Worm (Caenorhabditis elegans) whole organism, young adult: ENCODE measurements around the gene Y61B8A.6.

ENCODE experiments used
- B0019.2 ChIP-seq: fragments of 200-800 bp; sonication (Bioruptor generic); conservative IDR thresholded peaks from 2 replicates; pipeline ENCODE4 v1.3.6; 2022; ENCODE audit warnings: missing genetic modification reagents, missing genetic modification characterization, missing compliant biosample characterization
- F37B4.10 ChIP-seq: fragments of 200-800 bp; sonication (Bioruptor generic); IDR thresholded peaks from 2 replicates; pipeline ENCODE4 v1.3.6; 2022; ENCODE audit warnings: missing genetic modification characterization, missing compliant biosample characterization
- F39B2.1 ChIP-seq: fragments of 200-800 bp; sonication (Bioruptor generic); IDR thresholded peaks from 2 replicates; pipeline ENCODE4 v1.3.6; 2022; ENCODE audit warnings: missing genetic modification reagents, missing genetic modification characterization, missing compliant biosample characterization
- F52B5.7 ChIP-seq: sonication (generic microtip); optimal IDR thresholded peaks from 2 replicates; lab custom pipeline; 2016; ENCODE audit warnings: mild to moderate bottlenecking, missing genetic modification characterization, missing compliant biosample characterization
- F55B11.4 ChIP-seq: sonication (generic microtip); optimal IDR thresholded peaks from 2 replicates; lab custom pipeline; 2016; ENCODE audit warnings: missing compliant biosample characterization, missing genetic modification characterization, borderline replicate concordance; ENCODE audit not compliant: insufficient read depth
- Y53F4B.3 ChIP-seq: fragments of 200-800 bp; sonication (Bioruptor generic); IDR thresholded peaks from 2 replicates; pipeline ENCODE4 v1.3.6; 2022; ENCODE audit warnings: missing genetic modification reagents, missing genetic modification characterization, missing compliant biosample characterization
- Y79H2A.3 ChIP-seq: fragments of 200-800 bp; sonication (Bioruptor generic); conservative IDR thresholded peaks from 2 replicates; pipeline ENCODE4 v1.3.6; 2022; ENCODE audit warnings: missing genetic modification reagents, missing genetic modification characterization, missing compliant biosample characterization
- akir-1 ChIP-seq: fragments of 200-800 bp; sonication (Bioruptor generic); optimal IDR thresholded peaks from 2 replicates; lab custom pipeline; 2018; ENCODE audit warnings: mild to moderate bottlenecking, missing genetic modification characterization, moderate library complexity, missing compliant biosample characterization
- aptf-2 ChIP-seq: fragments of 200-800 bp; sonication (Bioruptor generic); conservative IDR thresholded peaks from 2 replicates; pipeline ENCODE4 v1.3.6; 2022; ENCODE audit warnings: missing genetic modification reagents, missing genetic modification characterization, missing compliant biosample characterization
- atf-7 ChIP-seq: sonication (generic microtip); optimal IDR thresholded peaks from 2 replicates; lab custom pipeline; 2017; ENCODE audit warnings: mild to moderate bottlenecking, missing genetic modification characterization, missing compliant biosample characterization
- athp-1 ChIP-seq: sonication (generic microtip); optimal IDR thresholded peaks from 2 replicates; lab custom pipeline; 2017; ENCODE audit warnings: mild to moderate bottlenecking, missing genetic modification characterization, missing compliant biosample characterization
- cebp-1 ChIP-seq, 2 experiments: fragments of 200-800 bp in 1 of 2; sonication (Bioruptor generic) in 1 of 2; sonication (generic microtip) in 1 of 2; IDR thresholded peaks in 1 of 2; optimal IDR thresholded peaks in 1 of 2; 2 replicates each; pipeline versions ENCODE4 v1.3.6 to Lab custom; 2017 to 2022; ENCODE audit warnings: missing compliant biosample characterization in 2 of 2, missing genetic modification characterization in 2 of 2, mild to moderate bottlenecking in 1 of 2, missing genetic modification reagents in 1 of 2, moderate library complexity in 1 of 2
- cebp-2 ChIP-seq: fragments of 200-800 bp; sonication (Bioruptor generic); IDR thresholded peaks from 2 replicates; pipeline ENCODE4 v1.3.6; 2022; ENCODE audit warnings: missing genetic modification characterization, missing compliant biosample characterization
- efl-1 ChIP-seq: fragments of 150-350 bp; optimal IDR thresholded peaks from 2 replicates; lab custom pipeline; 2014; ENCODE audit warnings: missing biosample characterization, missing genetic modification reagents, missing genetic modification characterization
- egrh-3 ChIP-seq: fragments of 200-800 bp; sonication (Bioruptor generic); IDR thresholded peaks from 2 replicates; pipeline ENCODE4 v1.3.6; 2022; ENCODE audit warnings: missing genetic modification reagents, missing genetic modification characterization, missing compliant biosample characterization
- him-1 ChIP-seq: sonication (generic microtip); optimal IDR thresholded peaks from 2 replicates; lab custom pipeline; 2016; ENCODE audit warnings: missing genotype, missing genetic modification reagents, missing genetic modification characterization, missing compliant biosample characterization
- lir-1 ChIP-seq: fragments of 200-800 bp; sonication (Bioruptor generic); conservative IDR thresholded peaks from 2 replicates; pipeline ENCODE4 v1.3.6; 2022; ENCODE audit warnings: missing genetic modification reagents, missing genetic modification characterization, missing compliant biosample characterization
- lsy-27 ChIP-seq: sonication (generic microtip); optimal IDR thresholded peaks from 2 replicates; lab custom pipeline; 2017; ENCODE audit warnings: missing genetic modification characterization, mild to moderate bottlenecking, missing compliant biosample characterization, antibody characterized with exemption, missing genotype, borderline replicate concordance; ENCODE audit not compliant: insufficient read depth
- madf-8 ChIP-seq: fragments of 200-800 bp; sonication (Bioruptor generic); conservative IDR thresholded peaks from 2 replicates; pipeline ENCODE4 v1.3.6; 2022; ENCODE audit warnings: missing genetic modification reagents, missing genetic modification characterization, missing compliant biosample characterization
- nhr-179 ChIP-seq: sonication (generic microtip); optimal IDR thresholded peaks from 2 replicates; lab custom pipeline; 2016; ENCODE audit warnings: mild to moderate bottlenecking, missing genetic modification characterization, missing compliant biosample characterization
- nhr-80 ChIP-seq: sonication (generic microtip); optimal IDR thresholded peaks from 2 replicates; lab custom pipeline; 2016; ENCODE audit warnings: missing genetic modification characterization, missing compliant biosample characterization
- rec-8 ChIP-seq, 2 experiments: sonication (generic microtip); optimal IDR thresholded peaks; 2 replicates each; lab custom pipeline; 2016; ENCODE audit warnings: mild to moderate bottlenecking in 2 of 2, missing genetic modification characterization in 2 of 2, missing genetic modification reagents in 2 of 2, missing genotype in 2 of 2, missing biosample characterization in 1 of 2, missing compliant biosample characterization in 1 of 2, moderate library complexity in 1 of 2
- repo-1 ChIP-seq: sonication (generic microtip); optimal IDR thresholded peaks from 2 replicates; lab custom pipeline; 2017; ENCODE audit warnings: mild to moderate bottlenecking, missing genetic modification characterization, missing compliant biosample characterization
- sea-2 ChIP-seq: fragments of 200-800 bp; sonication (Bioruptor generic); IDR thresholded peaks from 2 replicates; pipeline ENCODE4 v1.3.6; 2022; ENCODE audit warnings: missing genetic modification characterization, missing compliant biosample characterization
- snpc-1.3 ChIP-seq: sonication (generic microtip); optimal IDR thresholded peaks from 2 replicates; lab custom pipeline; 2017; ENCODE audit warnings: missing genetic modification characterization, mild to moderate bottlenecking, missing compliant biosample characterization, antibody characterized with exemption, moderate library complexity, missing genotype, missing genetic modification reagents; ENCODE audit not compliant: insufficient read depth
- somi-1 ChIP-seq: fragments of 200-800 bp; sonication (Bioruptor generic); optimal IDR thresholded peaks from 2 replicates; lab custom pipeline; 2018; ENCODE audit warnings: mild to moderate bottlenecking, missing genetic modification characterization, missing compliant biosample characterization
- tbp1 ChIP-seq: fragments of 200-800 bp; sonication (Bioruptor generic); optimal IDR thresholded peaks from 2 replicates; lab custom pipeline; 2018; ENCODE audit warnings: mild to moderate bottlenecking, missing genetic modification characterization, missing compliant biosample characterization
- unc-130 ChIP-seq: sonication (generic microtip); optimal IDR thresholded peaks from 2 replicates; lab custom pipeline; 2016; ENCODE audit warnings: missing genetic modification reagents, missing genetic modification characterization, missing compliant biosample characterization
- unc-62 ChIP-seq: fragments of 150-350 bp; optimal IDR thresholded peaks from 2 replicates; lab custom pipeline; 2014; ENCODE audit warnings: missing biosample characterization, missing genetic modification reagents, missing genetic modification characterization
- zfh-2 ChIP-seq: fragments of 200-800 bp; sonication (Bioruptor generic); conservative IDR thresholded peaks from 2 replicates; pipeline ENCODE4 v1.3.6; 2022; ENCODE audit warnings: missing genetic modification reagents, missing genetic modification characterization, missing compliant biosample characterization
- ztf-18 ChIP-seq: sonication (generic microtip); optimal IDR thresholded peaks from 2 replicates; lab custom pipeline; 2016; ENCODE audit warnings: missing genotype, mild to moderate bottlenecking, missing genetic modification characterization, missing compliant biosample characterization

The Y61B8A.6 gene

DNA sequence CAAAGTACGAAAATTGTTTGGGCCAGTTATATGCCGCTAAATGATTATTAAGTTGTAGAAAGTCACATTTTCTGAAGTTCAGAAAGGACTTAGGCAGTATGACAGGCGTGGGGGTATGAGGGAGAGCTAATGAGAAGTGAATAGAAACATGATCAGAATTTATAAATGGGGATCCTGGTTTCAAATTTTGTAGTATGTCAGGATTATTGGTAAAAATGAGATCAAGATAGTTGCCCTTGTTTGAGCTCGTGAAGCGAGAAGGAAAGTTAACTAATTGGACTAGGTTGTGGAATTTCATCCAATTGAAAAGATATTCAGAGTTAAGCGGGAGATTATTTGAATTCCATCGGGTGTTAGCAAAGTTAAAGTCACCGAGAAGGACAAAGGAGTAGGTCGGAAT is 19.3 kb upstream of the Y61B8A.6 start:
- TF ChIP-seq unc-130 (GFP tag; lab: Kevin White, UChicago) (no peak), unc-62 (GFP tag; lab: Kevin White, UChicago) (no peak)
- TF ChIP-seq, all 124 proteins: peak for 0

ce11 chrV:17236345-17236744 is 15.4 kb upstream of the Y61B8A.6 start, which contains the start of gene T19C9.10:
T19C9.10 (plus strand) TSS chrV:17236592.
- no peak for TF ChIP-seq B0019.2
- no peak for TF ChIP-seq cebp-1 (GFP tag; IDR thresholded peaks at IDR 0.05; lab: Robert Waterston, UW)
- no peak for TF ChIP-seq cebp-1 (tag; optimal IDR thresholded peaks at IDR 0.05; lab: Kevin White, UChicago)
- TF ChIP-seq nhr-179, result no peak
- TF ChIP-seq lsy-27 (tag; lab: Kevin White, UChicago), result no peak
- no peak for TF ChIP-seq somi-1 (GFP tag; lab: Kevin White, UChicago)
- no peak for TF ChIP-seq lir-1 (GFP tag; lab: Robert Waterston, UW)
- TF ChIP-seq, all 124 proteins: peak for 0

ce11 chrV:17238799-17239198 is 12.9 kb upstream of the Y61B8A.6 start, which contains the start of gene T19C9.8:
T19C9.8 (plus strand) TSS chrV:17239097.
- TF ChIP-seq F39B2.1 (GFP tag; lab: Robert Waterston, UW) (no peak), Y79H2A.3 (GFP tag; lab: Robert Waterston, UW) (no peak), nhr-80 (tag; lab: Kevin White, UChicago) (peak; percentile 55), egrh-3 (GFP tag; lab: Robert Waterston, UW) (no peak), F55B11.4 (tag; lab: Kevin White, UChicago) (no peak), tbp1 (no peak)

DNA sequence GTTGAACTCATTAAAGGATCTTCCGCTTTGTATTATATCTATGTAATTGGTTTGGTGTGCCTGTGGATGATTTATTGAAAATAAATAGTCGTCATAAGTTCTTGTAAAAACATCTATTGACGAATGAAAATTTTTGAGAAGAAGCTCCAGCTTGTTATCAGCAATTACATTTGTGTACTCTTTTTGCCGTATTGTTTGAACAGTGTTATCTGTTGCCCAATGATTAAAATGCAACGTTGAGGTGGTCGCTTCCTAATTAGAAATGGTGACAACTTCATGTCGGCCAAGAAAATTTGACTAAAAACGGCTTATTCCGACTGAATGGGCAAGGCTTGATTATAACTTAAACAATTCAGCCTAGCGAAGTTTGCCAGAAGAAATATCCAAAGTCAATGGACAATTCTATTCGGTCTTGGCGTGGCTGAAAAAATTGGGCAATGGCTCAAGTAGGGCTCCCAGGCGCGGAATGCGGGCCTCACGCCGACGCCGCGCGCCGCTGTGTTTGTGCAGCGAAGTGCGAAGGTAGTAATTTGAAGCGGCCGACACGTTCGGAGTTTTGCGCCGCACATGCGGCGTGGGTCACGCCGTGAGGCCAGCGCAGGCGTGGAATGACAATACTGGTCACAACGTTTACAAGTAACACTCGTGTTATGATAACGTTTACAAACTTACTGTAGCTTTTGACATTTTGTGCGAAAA is 11.0 kb upstream of the Y61B8A.6 start:
- TF ChIP-seq sea-2 (GFP tag; lab: Robert Waterston, UW) (0 out of 2 replicates have a peak, but pooled peaks have one; percentile 45), F55B11.4 (tag; lab: Kevin White, UChicago) (no peak), athp-1 (no peak), cebp-2 (GFP tag; lab: Robert Waterston, UW) (no peak), ztf-18 (no peak), snpc-1.3 (tag; lab: Kevin White, UChicago) (no peak), akir-1 (no peak), efl-1 (no peak), Y53F4B.3 (GFP tag; lab: Robert Waterston, UW) (no peak), him-1 (no peak), aptf-2 (no peak), repo-1 (tag; lab: Kevin White, UChicago) (no peak), F52B5.7 (tag; lab: Kevin White, UChicago) (no peak), atf-7 (tag; lab: Kevin White, UChicago) (no peak), rec-8 (tag; optimal IDR thresholded peaks at IDR 0.05; lab: Kevin White, UChicago) (no peak), F37B4.10 (GFP tag; lab: Robert Waterston, UW) (0 out of 2 replicates have a peak, but pooled peaks have one; percentile 13), zfh-2 (GFP tag; lab: Robert Waterston, UW) (peak; percentile 82), madf-8 (no peak)
